Worm (Caenorhabditis elegans) whole organism, L4/young adult: ENCODE measurements around the gene nex-3.

ENCODE experiments used
- W03F9.2 ChIP-seq: fragments of 150-350 bp; optimal IDR thresholded peaks from 2 replicates; lab custom pipeline; 2014; ENCODE audit warnings: missing biosample characterization, missing genetic modification characterization
- dao-5 ChIP-seq: sonication (generic microtip); optimal IDR thresholded peaks from 2 replicates; lab custom pipeline; 2016; ENCODE audit warnings: missing genotype, missing genetic modification characterization, moderate library complexity, missing compliant biosample characterization
- him-1 ChIP-seq: sonication (generic microtip); optimal IDR thresholded peaks from 2 replicates; lab custom pipeline; 2016; ENCODE audit warnings: missing genotype, missing genetic modification reagents, missing genetic modification characterization, missing compliant biosample characterization

Gene nex-3

ce11 chrIII:4441781-4442180 is at the start of gene nex-3:
nex-3 (plus strand) TSS chrIII:4442081.
- TF ChIP-seq W03F9.2 (tag; lab: Kevin White, UChicago) (no peak), dao-5 (no peak), him-1 (tag; lab: Kevin White, UChicago) (no peak)

- TF ChIP-seq dao-5 (no peak), W03F9.2 (tag; lab: Kevin White, UChicago) (no peak), him-1 (tag; lab: Kevin White, UChicago) (no peak)
These were observed 47.4 kb upstream of the nex-3 start, which contains the start of gene R07E5.4 for ce11 chrIII:4394496-4394895. R07E5.4 (plus strand) TSS chrIII:4394796.

- no peak for TF ChIP-seq dao-5
- no peak for TF ChIP-seq W03F9.2 (tag; lab: Kevin White, UChicago)
- no peak for TF ChIP-seq him-1 (tag; lab: Kevin White, UChicago)
These were observed 46.0 kb upstream of the nex-3 start for ce11 chrIII:4395857-4396256.

ce11 chrIII:4397115-4397514 is 44.8 kb upstream of the nex-3 start, which contains the start of gene R07E5.5:
R07E5.5 (plus strand) TSS chrIII:4397415.
- TF ChIP-seq him-1 (tag; lab: Kevin White, UChicago) (no peak), dao-5 (no peak), W03F9.2 (tag; lab: Kevin White, UChicago) (no peak)

- no peak for TF ChIP-seq dao-5
- no peak for TF ChIP-seq him-1 (tag; lab: Kevin White, UChicago)
- TF ChIP-seq W03F9.2 (tag; lab: Kevin White, UChicago): no peak
These were observed 43.4 kb upstream of the nex-3 start, which contains the start of gene R07E5.6 for ce11 chrIII:4398463-4398862. R07E5.6 (plus strand) TSS chrIII:4398763.

ce11 chrIII:4401142-4401541 is 40.7 kb upstream of the nex-3 start, which contains the start of gene R07E5.15:
R07E5.15 (plus strand) TSS chrIII:4401442.
- no peak for TF ChIP-seq W03F9.2 (tag; lab: Kevin White, UChicago)
- TF ChIP-seq him-1 (tag; lab: Kevin White, UChicago): no peak
- no peak for TF ChIP-seq dao-5

- no peak for TF ChIP-seq dao-5
- no peak for TF ChIP-seq W03F9.2 (tag; lab: Kevin White, UChicago)
- TF ChIP-seq him-1 (tag; lab: Kevin White, UChicago): no peak
These were observed 37.5 kb upstream of the nex-3 start, which contains the start of the genes R07E5.17 and snfc-5 for ce11 chrIII:4404339-4404836. R07E5.17 (minus strand) TSS chrIII:4404436. snfc-5 (plus strand) TSS chrIII:4404786.

ce11 chrIII:4405986-4406385 is 35.9 kb upstream of the nex-3 start, which contains the start of gene rnp-4:
rnp-4 (plus strand) TSS chrIII:4406286.
- no peak for TF ChIP-seq dao-5
- no peak for TF ChIP-seq him-1 (tag; lab: Kevin White, UChicago)
- no peak for TF ChIP-seq W03F9.2 (tag; lab: Kevin White, UChicago)

- TF ChIP-seq him-1 (tag; lab: Kevin White, UChicago): no peak
These were observed 34.7 kb upstream of the nex-3 start, which contains the start of gene prdx-3 for ce11 chrIII:4407144-4407543. prdx-3 (plus strand) TSS chrIII:4407444.

- no peak for TF ChIP-seq him-1 (tag; lab: Kevin White, UChicago)
- TF ChIP-seq W03F9.2 (tag; lab: Kevin White, UChicago): no peak
- no peak for TF ChIP-seq dao-5
These were observed 33.6 kb upstream of the nex-3 start, which contains the start of gene gpch-1 for ce11 chrIII:4408251-4408650. gpch-1 (plus strand) TSS chrIII:4408551.

- no peak for TF ChIP-seq W03F9.2 (tag; lab: Kevin White, UChicago)
- no peak for TF ChIP-seq him-1 (tag; lab: Kevin White, UChicago)
- no peak for TF ChIP-seq dao-5
These were observed 29.5 kb upstream of the nex-3 start for ce11 chrIII:4412108-4413009.

ce11 chrIII:4413099-4413498 is 28.8 kb upstream of the nex-3 start, which contains the start of gene mpc-1:
mpc-1 (plus strand) TSS chrIII:4413457.
- no peak for TF ChIP-seq dao-5
- no peak for TF ChIP-seq him-1 (tag; lab: Kevin White, UChicago)
- no peak for TF ChIP-seq W03F9.2 (tag; lab: Kevin White, UChicago)

ce11 chrIII:4415135-4415534 is 26.7 kb upstream of the nex-3 start, which contains the start of gene R07E5.11:
R07E5.11 (minus strand) TSS chrIII:4415235.
- TF ChIP-seq him-1 (tag; lab: Kevin White, UChicago) (no peak), dao-5 (no peak), W03F9.2 (tag; lab: Kevin White, UChicago) (no peak)

ce11 chrIII:4417956-4418355 is 23.9 kb upstream of the nex-3 start, which contains the start of the genes R07E5.19 and pdcd-2:
R07E5.19 (minus strand) TSS chrIII:4418056.
pdcd-2 (minus strand) TSS chrIII:4418057.
- TF ChIP-seq dao-5 (no peak), him-1 (tag; lab: Kevin White, UChicago) (no peak), W03F9.2 (tag; lab: Kevin White, UChicago) (no peak)
